Worm (Caenorhabditis elegans): ENCODE measurements around the gene pis-1.

Gene pis-1

DNA sequence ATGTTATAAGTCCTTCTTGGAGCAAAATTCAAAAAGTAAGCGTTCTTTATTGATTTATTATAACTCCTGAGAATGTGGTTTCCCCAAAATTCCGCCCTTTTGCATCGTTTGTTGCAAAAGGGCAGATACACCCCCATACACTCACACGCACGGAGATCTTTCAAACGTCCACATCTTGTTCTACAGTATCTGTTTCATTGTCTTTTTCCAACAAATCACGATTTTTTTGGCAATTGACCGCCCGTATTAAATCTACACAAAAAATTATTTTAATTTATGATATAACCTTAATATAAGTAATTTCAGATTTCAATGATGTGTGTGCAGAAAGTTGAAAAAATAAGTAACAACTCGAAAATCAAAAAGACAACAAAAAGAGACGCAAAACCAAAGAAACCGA, 6.9 kb downstream of the pis-1 start, which contains the start of gene T13F2.4:
T13F2.4 (plus strand) TSS at position 301 of the 400 bp plus-strand sequence.
- TF ChIP-seq zip-2 (tag; optimal IDR thresholded peaks at IDR 0.05) (no peak), nhr-48 (tag; optimal IDR thresholded peaks at IDR 0.05) (no peak), nhr-42 (GFP tag; IDR thresholded peaks at IDR 0.05) (no peak), zip-11 (GFP tag; IDR thresholded peaks at IDR 0.05) (no peak), T26A8.4 (GFP tag; IDR thresholded peaks at IDR 0.05) (no peak), Y75B8A.6 (GFP tag; IDR thresholded peaks at IDR 0.05) (no peak), ama-1 (optimal IDR thresholded peaks at IDR 0.05) (no peak), hlh-11 (tag; optimal IDR thresholded peaks at IDR 0.05) (no peak), zfp-2 (tag; optimal IDR thresholded peaks at IDR 0.05) (no peak)

DNA sequence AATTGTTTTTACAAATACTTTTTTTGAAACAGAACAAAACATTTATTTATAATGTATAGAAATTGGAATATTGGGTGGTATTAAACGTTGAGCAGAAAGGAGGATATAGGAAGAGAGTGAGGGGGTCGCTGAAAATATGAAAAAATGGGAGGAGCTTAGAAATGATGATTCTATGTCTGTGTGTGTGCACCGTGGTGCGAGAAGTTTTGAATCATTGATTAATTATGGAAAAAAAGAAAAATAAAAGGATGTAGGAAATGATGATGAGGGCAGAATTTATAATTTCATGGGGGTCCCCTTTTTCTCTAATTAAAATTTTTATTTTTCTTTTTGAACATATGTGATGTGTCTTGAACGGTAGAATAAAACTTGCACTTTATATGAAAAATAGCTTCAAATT, 11.7 kb downstream of the pis-1 start, which contains the start of gene sre-4:
sre-4 (minus strand) TSS at position 101 of the 400 bp plus-strand sequence.
- TF ChIP-seq ZK337.2 (GFP tag; IDR thresholded peaks at IDR 0.05) (no peak), lim-7 (GFP tag; IDR thresholded peaks at IDR 0.05) (no peak)

DNA sequence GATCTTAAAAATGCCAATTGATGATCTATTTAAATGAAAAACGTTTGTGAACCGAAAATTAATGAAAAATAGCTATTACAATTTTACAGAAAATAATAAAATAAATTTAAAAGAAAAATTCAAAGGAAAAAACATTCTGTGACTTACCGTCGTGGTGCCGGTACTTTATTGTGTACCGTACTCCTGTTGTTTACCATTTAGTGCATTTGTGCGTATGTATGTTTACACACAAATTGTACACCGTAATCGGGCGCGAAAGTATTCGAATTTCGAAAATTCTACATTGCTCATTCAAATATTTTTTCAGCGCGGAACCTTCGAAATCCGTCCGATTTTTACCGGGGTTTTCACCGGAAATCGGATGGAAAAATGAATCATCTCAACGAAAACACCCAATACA, 18.4 kb downstream of the pis-1 start, which contains the start of gene T13F2.6:
T13F2.6 (plus strand) TSS at position 306 of the 400 bp plus-strand sequence.
- no peak for TF ChIP-seq nhr-76 (tag; optimal IDR thresholded peaks at IDR 0.05)
- 0 out of 2 replicates have a peak, but pooled peaks have one; percentile 22 for TF ChIP-seq vab-7 (GFP tag; IDR thresholded peaks at IDR 0.05)
- peak in 1 of 2 experiments; percentile 77 for TF ChIP-seq lsy-2 (tag; optimal IDR thresholded peaks at IDR 0.05)
- TF ChIP-seq hmg-1.1 (GFP tag; IDR thresholded peaks at IDR 0.05) = no peak
- TF ChIP-seq snpc-1.2 (GFP tag; IDR thresholded peaks at IDR 0.05) = peak; percentile 81
- 0 out of 2 replicates have a peak, but pooled peaks have one; percentile 35 for TF ChIP-seq ceh-44 (GFP tag; IDR thresholded peaks at IDR 0.05)
- TF ChIP-seq madf-9 (GFP tag; conservative IDR thresholded peaks at IDR 0.05) = no peak
- peak; percentile 79; the same call in 1 of the 2 replicates for TF ChIP-seq Y48G9A.11 (GFP tag; IDR thresholded peaks at IDR 0.05)
- peak; percentile 75 for TF ChIP-seq lin-38 (GFP tag; IDR thresholded peaks at IDR 0.05)
- TF ChIP-seq lin-39 (tag; optimal IDR thresholded peaks at IDR 0.05) = no peak
- TF ChIP-seq arid-1 (GFP tag; conservative IDR thresholded peaks at IDR 0.05) = peak; percentile 42; the same call in 1 of the 2 replicates
- peak; percentile 86 for TF ChIP-seq unc-130 (GFP tag; optimal IDR thresholded peaks at IDR 0.05)
- TF ChIP-seq F49E8.2 (tag; optimal IDR thresholded peaks at IDR 0.05; ENCODE audit: borderline replicate concordance) = peak; percentile 86
- no peak for TF ChIP-seq aly-2 (tag; optimal IDR thresholded peaks at IDR 0.05)

DNA sequence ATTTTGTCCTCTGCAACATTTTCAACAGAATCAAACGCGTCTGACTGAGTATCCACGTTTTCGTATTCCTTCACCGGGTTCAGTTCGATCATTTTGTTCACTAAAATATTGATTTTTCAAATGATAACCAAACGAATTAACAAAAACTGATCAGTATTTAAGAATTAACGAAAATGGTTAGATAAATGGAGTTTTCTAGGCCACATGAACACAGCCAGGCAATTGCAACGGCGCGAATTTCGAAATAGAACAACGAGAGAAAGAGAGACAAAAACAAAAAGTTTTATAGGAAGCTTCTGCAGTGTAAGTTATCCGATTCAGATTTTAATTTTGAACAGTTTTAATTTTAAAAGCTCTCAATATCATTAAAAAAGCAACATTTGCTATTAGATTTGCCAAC, 18.9 kb downstream of the pis-1 start, which contains the start of gene sna-2:
sna-2 (minus strand) TSS at position 100 of the 400 bp plus-strand sequence.
- TF ChIP-seq F10B5.3 (tag; optimal IDR thresholded peaks at IDR 0.05) (no peak), hif-1 (tag; optimal IDR thresholded peaks at IDR 0.05) (peak in 1 of 2 experiments; percentile 57), nhr-6 (tag; optimal IDR thresholded peaks at IDR 0.05) (peak; percentile 44), dpl-1 (GFP tag; optimal IDR thresholded peaks at IDR 0.05) (peak; percentile 92), mes-2 (tag; optimal IDR thresholded peaks at IDR 0.05; ENCODE audit: poor library complexity, severe bottlenecking) (peak; percentile 93)

DNA sequence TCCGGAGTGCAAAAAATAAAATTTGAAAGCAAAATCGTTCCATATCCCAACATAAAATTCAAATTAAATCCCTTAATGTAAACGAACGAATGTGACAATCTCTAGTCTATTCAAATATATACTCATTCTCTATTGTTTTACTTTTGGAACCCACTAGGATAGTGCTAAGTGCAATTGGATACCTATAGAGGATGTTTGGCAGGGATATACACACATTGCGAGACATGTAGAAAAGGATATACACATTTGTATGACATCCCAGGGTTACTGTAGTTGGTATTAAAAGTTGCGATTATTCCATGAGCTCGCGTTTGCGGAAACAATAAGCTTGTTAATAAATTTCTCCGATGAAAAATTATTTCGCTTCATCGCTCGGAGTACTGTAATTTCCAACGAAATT, 23.0 kb downstream of the pis-1 start:
- TF ChIP-seq ztf-7 (tag; optimal IDR thresholded peaks at IDR 0.05) (no peak), mdl-1 (tag; optimal IDR thresholded peaks at IDR 0.05) (no peak), F49E8.2 (tag; optimal IDR thresholded peaks at IDR 0.05; ENCODE audit: borderline replicate concordance) (no peak), arid-1 (GFP tag; conservative IDR thresholded peaks at IDR 0.05) (no peak), Y75B8A.6 (GFP tag; IDR thresholded peaks at IDR 0.05) (no peak), ZK546.5 (tag; optimal IDR thresholded peaks at IDR 0.05) (no peak), dmd-9 (GFP tag; IDR thresholded peaks at IDR 0.05) (no peak), spr-3 (GFP tag; optimal IDR thresholded peaks at IDR 0.05) (no peak), zfp-3 (GFP tag; conservative IDR thresholded peaks at IDR 0.05) (no peak), hlh-11 (tag; optimal IDR thresholded peaks at IDR 0.05) (no peak), F37D6.2 (tag; optimal IDR thresholded peaks at IDR 0.05) (no peak), zip-11 (GFP tag; IDR thresholded peaks at IDR 0.05) (no peak), lsy-2 (tag; optimal IDR thresholded peaks at IDR 0.05) (no peak), nhr-48 (tag; optimal IDR thresholded peaks at IDR 0.05) (no peak), nhr-42 (GFP tag; IDR thresholded peaks at IDR 0.05) (no peak), mep-1 (tag; optimal IDR thresholded peaks at IDR 0.05) (no peak), aha-1 (tag) (no peak), ZK337.2 (GFP tag; IDR thresholded peaks at IDR 0.05) (no peak), daf-16 (GFP tag; optimal IDR thresholded peaks at IDR 0.05) (no peak), daf-16 (tag; optimal IDR thresholded peaks at IDR 0.05) (no peak)
